Fruit fly (Drosophila melanogaster) whole organism, embryonic: Measurements from ENCODE around the gene CG13965.

Experiments
- B-H1 ChIP-seq: fragments of 200-800 bp; sonication (Bioruptor generic); IDR thresholded peaks from 3 replicates; pipeline ENCODE4 v1.3.6; 2022; ENCODE audit warnings: missing biosample characterization, missing genetic modification characterization
- Blimp-1 ChIP-seq: fragments of 200-800 bp; sonication (Bioruptor generic); optimal IDR thresholded peaks from 3 replicates; lab custom pipeline; 2018; ENCODE audit warnings: missing biosample characterization, missing genetic modification characterization, mild to moderate bottlenecking, moderate library complexity, missing genetic modification reagents
- CG11504 ChIP-seq: fragments of 200-800 bp; sonication (Bioruptor generic); optimal IDR thresholded peaks from 3 replicates; lab custom pipeline; 2019; ENCODE audit warnings: missing biosample characterization, mild to moderate bottlenecking, missing genetic modification characterization, moderate library complexity
- CG11723 ChIP-seq: fragments of 200-800 bp; sonication (Bioruptor generic); optimal IDR thresholded peaks from 2 replicates; lab custom pipeline; 2017; ENCODE audit warnings: missing biosample characterization, mild to moderate bottlenecking, missing genetic modification characterization
- CG12236 ChIP-seq: fragments of 200-800 bp; sonication (Bioruptor generic); optimal IDR thresholded peaks from 2 replicates; lab custom pipeline; 2016; ENCODE audit warnings: missing biosample characterization, missing genetic modification characterization
- CG18262 ChIP-seq: fragments of 200-800 bp; optimal IDR thresholded peaks from 3 replicates; lab custom pipeline; 2019; ENCODE audit warnings: missing biosample characterization, mild to moderate bottlenecking, missing genetic modification characterization, moderate library complexity
- CG2202 ChIP-seq: fragments of 200-800 bp; sonication (Bioruptor generic); optimal IDR thresholded peaks from 2 replicates; lab custom pipeline; 2018; ENCODE audit warnings: missing biosample characterization, mild to moderate bottlenecking, missing genetic modification characterization
- CG2678 ChIP-seq: fragments of 200-800 bp; sonication (Bioruptor generic); optimal IDR thresholded peaks from 3 replicates; lab custom pipeline; 2019; ENCODE audit warnings: missing biosample characterization, mild to moderate bottlenecking, missing genetic modification characterization, moderate library complexity
- CG31224 ChIP-seq: fragments of 200-800 bp; sonication (Bioruptor generic); IDR thresholded peaks from 2 replicates; pipeline ENCODE4 v1.3.6; 2022; ENCODE audit warnings: missing biosample characterization, missing genetic modification characterization
- CG31365 ChIP-seq: fragments of 200-800 bp; sonication (Bioruptor generic); optimal IDR thresholded peaks from 2 replicates; lab custom pipeline; 2018; ENCODE audit warnings: missing biosample characterization, mild to moderate bottlenecking, missing genetic modification characterization
- CG3407 ChIP-seq: fragments of 200-800 bp; sonication (Bioruptor generic); optimal IDR thresholded peaks from 2 replicates; lab custom pipeline; 2018; ENCODE audit warnings: missing biosample characterization, mild to moderate bottlenecking, missing genetic modification characterization
- CG34224 ChIP-seq: fragments of 200-800 bp; sonication (Bioruptor generic); IDR thresholded peaks from 3 replicates; pipeline ENCODE4 v1.3.6; 2022; ENCODE audit warnings: missing biosample characterization, missing genetic modification characterization; ENCODE audit not compliant: partially characterized antibody
- CG4707 ChIP-seq: fragments of 200-800 bp; sonication (Bioruptor generic); optimal IDR thresholded peaks from 2 replicates; lab custom pipeline; 2018; ENCODE audit warnings: missing biosample characterization, mild to moderate bottlenecking, missing genetic modification characterization, moderate library complexity
- CG8290 ChIP-seq, 3 experiments: fragments of 200-800 bp; sonication (Bioruptor generic); optimal IDR thresholded peaks; 2 replicates each; lab custom pipeline; 2016 to 2019; ENCODE audit warnings: missing biosample characterization in 3 of 3, missing genetic modification characterization in 3 of 3, mild to moderate bottlenecking in 2 of 3, moderate library complexity in 1 of 3
- CG8359 ChIP-seq: fragments of 200-800 bp; sonication (Bioruptor generic); optimal IDR thresholded peaks from 2 replicates; lab custom pipeline; 2017; ENCODE audit warnings: missing biosample characterization, mild to moderate bottlenecking, missing genetic modification characterization, borderline replicate concordance
- CG9215 ChIP-seq: fragments of 200-800 bp; sonication (Bioruptor generic); IDR thresholded peaks from 2 replicates; pipeline ENCODE4 v1.3.6; 2022; ENCODE audit warnings: missing biosample characterization, missing genetic modification characterization
- CrebB ChIP-seq: fragments of 200-800 bp; sonication (Bioruptor generic); optimal IDR thresholded peaks from 3 replicates; lab custom pipeline; 2018; ENCODE audit warnings: missing biosample characterization, mild to moderate bottlenecking, missing genetic modification characterization
- Deaf1 ChIP-seq: fragments of 200-800 bp; optimal IDR thresholded peaks from 3 replicates; lab custom pipeline; 2019; ENCODE audit warnings: missing biosample characterization, mild to moderate bottlenecking, missing genetic modification characterization, moderate library complexity
- Drgx ChIP-seq: fragments of 200-800 bp; sonication (Bioruptor generic); IDR thresholded peaks from 2 replicates; pipeline ENCODE4 v1.3.6; 2022; ENCODE audit warnings: missing biosample characterization, missing genetic modification characterization
- Eip74EF ChIP-seq, 2 experiments: fragments of 200-800 bp in 1 of 2; fragments of >200 bp in 1 of 2; sonication (Bioruptor generic) in 1 of 2; optimal IDR thresholded peaks; 2 replicates each; lab custom pipeline; 2017 to 2019; ENCODE audit warnings: missing biosample characterization in 2 of 2, missing genetic modification characterization in 2 of 2, mild to moderate bottlenecking in 1 of 2, moderate library complexity in 1 of 2
- Ets65A ChIP-seq: fragments of 200-800 bp; sonication (Bioruptor generic); peaks from one replicate; lab custom pipeline; 2016; ENCODE audit warnings: missing biosample characterization, missing genetic modification characterization
- Fer1 ChIP-seq: fragments of 200-800 bp; sonication (Bioruptor generic); optimal IDR thresholded peaks from 2 replicates; lab custom pipeline; 2017; ENCODE audit warnings: missing biosample characterization, mild to moderate bottlenecking, missing genetic modification characterization
- Gug ChIP-seq: fragments of 200-800 bp; sonication (Bioruptor generic); IDR thresholded peaks from 4 replicates; pipeline ENCODE4 v1.3.6; 2022; ENCODE audit warnings: missing biosample characterization, missing genetic modification characterization
- HLHmδ ChIP-seq: fragments of 200-800 bp; sonication (Bioruptor generic); optimal IDR thresholded peaks from 2 replicates; lab custom pipeline; 2018; ENCODE audit warnings: missing biosample characterization, mild to moderate bottlenecking, missing genetic modification characterization, moderate library complexity
- Hmx ChIP-seq: fragments of 200-800 bp; sonication (Bioruptor generic); optimal IDR thresholded peaks from 2 replicates; lab custom pipeline; 2016; ENCODE audit warnings: missing biosample characterization, missing genetic modification characterization
- Med ChIP-seq: fragments of 200-800 bp; sonication (Bioruptor generic); peaks from one replicate; lab custom pipeline; 2016; ENCODE audit warnings: missing biosample characterization, missing genetic modification characterization, mild to moderate bottlenecking, inconsistent platforms, moderate library complexity
- Sox100B ChIP-seq: fragments of 200-800 bp; sonication (Bioruptor generic); optimal IDR thresholded peaks from 3 replicates; lab custom pipeline; 2018; ENCODE audit warnings: missing biosample characterization, mild to moderate bottlenecking, missing genetic modification characterization
- Xbp1 ChIP-seq: fragments of 200-800 bp; sonication (Bioruptor generic); optimal IDR thresholded peaks from 3 replicates; lab custom pipeline; 2016; ENCODE audit warnings: missing biosample characterization, mild to moderate bottlenecking, missing genetic modification characterization
- Xrp1 ChIP-seq: fragments of 200-800 bp; sonication (Bioruptor generic); IDR thresholded peaks from 2 replicates; pipeline ENCODE4 v1.3.6; 2022; ENCODE audit warnings: missing biosample characterization, missing genetic modification characterization
- ato ChIP-seq: fragments of 200-800 bp; sonication (Bioruptor generic); IDR thresholded peaks from 2 replicates; pipeline ENCODE4 v1.3.6; 2022; ENCODE audit warnings: missing biosample characterization, missing genetic modification characterization; ENCODE audit not compliant: partially characterized antibody
- bigmax ChIP-seq: fragments of 200-800 bp; sonication (Bioruptor generic); optimal IDR thresholded peaks from 2 replicates; lab custom pipeline; 2018; ENCODE audit warnings: missing biosample characterization, mild to moderate bottlenecking, missing genetic modification characterization
- croc ChIP-seq: fragments of 200-800 bp; sonication (Bioruptor generic); conservative IDR thresholded peaks from 3 replicates; pipeline ENCODE4 v1.3.6; 2022; ENCODE audit warnings: missing biosample characterization, missing genetic modification characterization
- dmrt99B ChIP-seq: fragments of 200-800 bp; sonication (Bioruptor generic); optimal IDR thresholded peaks from 2 replicates; lab custom pipeline; 2018; ENCODE audit warnings: missing biosample characterization, mild to moderate bottlenecking, missing genetic modification characterization, moderate library complexity
- eve ChIP-seq, 2 experiments: fragments of >200 bp; optimal IDR thresholded peaks; 2 replicates each; lab custom pipeline; 2017; ENCODE audit warnings: missing biosample characterization in 2 of 2, missing genetic modification characterization in 2 of 2
- fd64A ChIP-seq: fragments of 200-800 bp; sonication (Bioruptor generic); optimal IDR thresholded peaks from 3 replicates; lab custom pipeline; 2018; ENCODE audit warnings: missing biosample characterization, mild to moderate bottlenecking, missing genetic modification characterization
- gcm ChIP-seq: fragments of 200-800 bp; sonication (Bioruptor generic); optimal IDR thresholded peaks from 2 replicates; lab custom pipeline; 2019; ENCODE audit warnings: missing biosample characterization, mild to moderate bottlenecking, missing genetic modification characterization, moderate library complexity
- h ChIP-seq: fragments of >200 bp; optimal IDR thresholded peaks from 2 replicates; lab custom pipeline; 2017
- hb ChIP-seq: fragments of 200-800 bp; sonication (Bioruptor generic); IDR thresholded peaks from 3 replicates; pipeline ENCODE4 v1.3.6; 2022; ENCODE audit warnings: missing biosample characterization, missing genetic modification characterization; ENCODE audit not compliant: partially characterized antibody
- jumu ChIP-seq: fragments of 200-800 bp; sonication (Bioruptor generic); optimal IDR thresholded peaks from 3 replicates; lab custom pipeline; 2016; ENCODE audit warnings: missing biosample characterization, missing genetic modification characterization
- nerfin-2 ChIP-seq: fragments of 200-800 bp; sonication (Bioruptor generic); IDR thresholded peaks from 2 replicates; pipeline ENCODE4 v1.3.6; 2022; ENCODE audit warnings: missing biosample characterization, missing genetic modification characterization; ENCODE audit not compliant: partially characterized antibody
- phol ChIP-seq: fragments of 200-800 bp; sonication (Bioruptor generic); optimal IDR thresholded peaks from 3 replicates; lab custom pipeline; 2018; ENCODE audit warnings: missing biosample characterization, mild to moderate bottlenecking, missing genetic modification characterization, moderate library complexity
- ranshi ChIP-seq: fragments of 200-800 bp; sonication (Bioruptor generic); IDR thresholded peaks from 2 replicates; pipeline ENCODE4 v1.3.6; 2022; ENCODE audit warnings: missing biosample characterization, missing genetic modification characterization
- ro ChIP-seq: fragments of 200-800 bp; sonication (Bioruptor generic); IDR thresholded peaks from 2 replicates; pipeline ENCODE4 v1.3.6; 2022; ENCODE audit warnings: missing biosample characterization, missing genetic modification characterization
- salm ChIP-seq: fragments of 200-800 bp; sonication (Bioruptor generic); optimal IDR thresholded peaks from 2 replicates; lab custom pipeline; 2018; ENCODE audit warnings: missing biosample characterization, mild to moderate bottlenecking, missing genetic modification characterization
- sens ChIP-seq: fragments of 200-800 bp; sonication (Bioruptor generic); peaks from one replicate; lab custom pipeline; 2016; ENCODE audit warnings: missing biosample characterization, missing genetic modification characterization
- stwl ChIP-seq: fragments of 200-800 bp; sonication (Bioruptor generic); optimal IDR thresholded peaks from 3 replicates; lab custom pipeline; 2018; ENCODE audit warnings: missing biosample characterization, mild to moderate bottlenecking, missing genetic modification characterization, moderate library complexity
- trh ChIP-seq: fragments of 200-800 bp; sonication (Bioruptor generic); optimal IDR thresholded peaks from 2 replicates; lab custom pipeline; 2016; ENCODE audit warnings: missing biosample characterization, missing genetic modification characterization
- ttk ChIP-seq: fragments of 200-800 bp; sonication (Bioruptor generic); IDR thresholded peaks from 2 replicates; pipeline ENCODE4 v2.1.2; 2022; ENCODE audit warnings: missing biosample characterization, missing genetic modification characterization
- vfl ChIP-seq: fragments of 200-800 bp; sonication (Bioruptor generic); optimal IDR thresholded peaks from 2 replicates; lab custom pipeline; 2016; ENCODE audit warnings: missing biosample characterization, missing genetic modification characterization
- zfh1 ChIP-seq: fragments of 200-800 bp; sonication (Bioruptor generic); IDR thresholded peaks from 3 replicates; pipeline ENCODE4 v1.3.6; 2022; ENCODE audit warnings: missing biosample characterization, missing genetic modification characterization

The CG13965 gene

DNA sequence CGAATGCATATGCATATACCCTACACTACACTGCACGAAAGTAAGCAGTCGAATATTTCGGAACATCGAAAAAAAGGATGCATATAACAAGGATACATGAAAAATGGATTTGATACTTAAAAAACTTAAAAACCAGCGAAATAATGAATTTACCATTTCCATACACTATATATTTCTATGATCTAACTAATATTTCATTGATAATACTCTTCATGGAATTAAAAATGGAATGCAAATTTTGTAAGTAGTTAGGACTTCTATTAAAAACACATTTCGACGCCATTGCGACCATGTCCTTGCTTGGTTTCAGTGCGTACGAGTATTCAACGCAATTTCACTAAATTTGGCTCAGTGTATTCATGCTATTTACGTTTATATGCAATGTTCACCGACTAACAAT is 39.9 kb upstream of the CG13965 start (continued):
- TF ChIP-seq Xbp1 (GFP tag; lab: Kevin White, UChicago) = no peak
- no peak for TF ChIP-seq Gug (GFP tag; lab: Robert Waterston, UW)
- peak; percentile 20 for TF ChIP-seq sens (GFP tag; lab: Kevin White, UChicago)
- TF ChIP-seq croc (GFP tag; lab: Robert Waterston, UW) = no peak
- TF ChIP-seq zfh1 (GFP tag; lab: Robert Waterston, UW) = no peak
- TF ChIP-seq dmrt99B (tag; lab: Kevin White, UChicago) = peak; percentile 4
- no peak for TF ChIP-seq B-H1 (GFP tag; lab: Robert Waterston, UW)
- TF ChIP-seq gcm (GFP tag; lab: Kevin White, UChicago) = no peak
- TF ChIP-seq CG9215 = no peak
- TF ChIP-seq h = no peak
- no peak for TF ChIP-seq CrebB (tag; lab: Kevin White, UChicago)
- peak; percentile 21 for TF ChIP-seq phol (tag; lab: Kevin White, UChicago)
- no peak for TF ChIP-seq hb
- no peak for TF ChIP-seq ranshi (GFP tag; lab: Robert Waterston, UW)
- TF ChIP-seq eve (GFP tag; optimal IDR thresholded peaks at IDR 0.05; lab: Kevin White, UChicago) = peak in 1 of 2 experiments; percentile 51
- no peak for TF ChIP-seq stwl (tag; lab: Kevin White, UChicago)
- no peak for TF ChIP-seq CG12236 (GFP tag; lab: Kevin White, UChicago)
- no peak for TF ChIP-seq salm (tag; lab: Kevin White, UChicago)
- TF ChIP-seq Ets65A = peak; percentile 60
- peak; percentile 29; the same call in 1 of the 2 replicates for TF ChIP-seq Drgx
- TF ChIP-seq CG8290 (GFP tag; optimal IDR thresholded peaks at IDR 0.05; lab: Kevin White, UChicago) = no peak
- TF ChIP-seq CG8290 (tag; optimal IDR thresholded peaks at IDR 0.05; lab: Kevin White, UChicago) = no peak
- no peak for TF ChIP-seq CG31365
- TF ChIP-seq Blimp-1 (GFP tag; lab: Kevin White, UChicago) = peak; percentile 10
- TF ChIP-seq, all 482 proteins: peak for 8

DNA sequence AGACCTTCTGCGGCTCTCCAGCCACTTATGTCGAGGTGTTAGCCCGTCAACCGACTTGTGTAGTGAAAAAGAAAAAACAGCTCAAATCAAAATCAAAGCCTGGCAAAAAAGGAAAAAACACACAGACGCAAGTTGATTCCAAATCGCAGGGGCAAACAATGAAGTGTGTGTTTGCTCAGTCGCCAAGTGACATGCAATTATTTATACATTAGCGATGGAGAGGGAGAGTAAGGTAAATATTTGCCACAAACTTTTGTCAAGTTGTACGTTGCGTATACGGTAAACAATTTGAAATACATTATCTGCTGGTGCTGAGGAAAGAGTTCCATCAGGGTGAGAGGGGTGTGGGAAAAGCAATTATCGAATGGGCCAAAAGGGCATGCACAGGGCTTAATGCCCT is 36.0 kb upstream of the CG13965 start:
- TF ChIP-seq CG31365 (no peak), HLHmδ (GFP tag; lab: Kevin White, UChicago) (peak; percentile 18), ato (GFP tag; lab: Robert Waterston, UW) (no peak), Med (GFP tag; lab: Kevin White, UChicago) (peak; percentile 60), ro (GFP tag; lab: Robert Waterston, UW) (no peak), CG11723 (GFP tag; lab: Kevin White, UChicago) (no peak), Deaf1 (no peak), CG4707 (GFP tag; lab: Kevin White, UChicago) (peak; percentile 32), CG34224 (GFP tag; lab: Robert Waterston, UW) (no peak), Fer1 (GFP tag; lab: Kevin White, UChicago) (peak; percentile 13), Sox100B (peak; percentile 12), phol (tag; lab: Kevin White, UChicago) (no peak), CG3407 (peak; percentile 24), nerfin-2 (GFP tag; lab: Robert Waterston, UW) (no peak), Xrp1 (GFP tag; lab: Robert Waterston, UW) (peak; percentile 37; the same call in 1 of the 2 replicates), CG8359 (GFP tag; lab: Kevin White, UChicago) (peak; percentile 38), dmrt99B (tag; lab: Kevin White, UChicago) (peak; percentile 16), ttk (no peak), vfl (GFP tag; lab: Kevin White, UChicago) (no peak), bigmax (GFP tag; lab: Kevin White, UChicago) (no peak), CG18262 (peak; percentile 2), trh (GFP tag; lab: Kevin White, UChicago) (no peak), CG2202 (tag; lab: Kevin White, UChicago) (no peak), jumu (GFP tag; lab: Kevin White, UChicago) (no peak), fd64A (GFP tag; lab: Kevin White, UChicago) (peak; percentile 60), CG31224 (no peak), CG11504 (tag; lab: Kevin White, UChicago) (peak; percentile 34), CG2678 (tag; lab: Kevin White, UChicago) (peak; percentile 34), Hmx (no peak), Eip74EF (GFP tag; optimal IDR thresholded peaks at IDR 0.05; lab: Kevin White, UChicago) (peak in 1 of 2 experiments; percentile 41)
